Worm (Caenorhabditis elegans): ENCODE results near the gene R11D1.13.

Gene R11D1.13

ce11 chrV:12747856-12748255, 20.9 kb downstream of the R11D1.13 start, which contains the start of gene C15C8.5:
Gene C15C8.5 (plus strand): TSS chrV:12748007.
- TF ChIP-seq lin-11 (tag; optimal IDR thresholded peaks at IDR 0.05) (no peak), nhr-12 (tag; optimal IDR thresholded peaks at IDR 0.05) (no peak), ztf-4 (tag; optimal IDR thresholded peaks at IDR 0.05) (no peak), elt-1 (tag; optimal IDR thresholded peaks at IDR 0.05) (no peak), ztf-1 (GFP tag; conservative IDR thresholded peaks at IDR 0.05) (no peak), R02D3.7 (tag; optimal IDR thresholded peaks at IDR 0.05) (no peak), nhr-10 (tag; optimal IDR thresholded peaks at IDR 0.05) (no peak), skn-1 (tag; optimal IDR thresholded peaks at IDR 0.05) (no peak), lin-13 (GFP tag; optimal IDR thresholded peaks at IDR 0.05) (no peak), unc-62 (GFP tag; optimal IDR thresholded peaks at IDR 0.05) (no peak), nhr-25 (tag; optimal IDR thresholded peaks at IDR 0.05) (no peak), fos-1 (tag; optimal IDR thresholded peaks at IDR 0.05) (no peak), egl-27 (tag; optimal IDR thresholded peaks at IDR 0.05) (no peak)

ce11 chrV:12749558-12749957, 22.6 kb downstream of the R11D1.13 start:
- TF ChIP-seq dmd-4 (tag; optimal IDR thresholded peaks at IDR 0.05) (no peak), Y55F3AM.14 (GFP tag; optimal IDR thresholded peaks at IDR 0.05) (no peak), nhr-11 (tag; optimal IDR thresholded peaks at IDR 0.05) (no peak), sma-3 (GFP tag; optimal IDR thresholded peaks at IDR 0.05) (no peak), lin-13 (GFP tag; optimal IDR thresholded peaks at IDR 0.05) (no peak), ceh-16 (tag; optimal IDR thresholded peaks at IDR 0.05) (no peak), F13H6.1 (tag; optimal IDR thresholded peaks at IDR 0.05) (no peak), snpc-4 (tag; optimal IDR thresholded peaks at IDR 0.05) (no peak), ztf-4 (tag; optimal IDR thresholded peaks at IDR 0.05) (no peak), nhr-6 (tag; optimal IDR thresholded peaks at IDR 0.05) (no peak), unc-62 (GFP tag; optimal IDR thresholded peaks at IDR 0.05) (no peak), sma-9 (GFP tag; optimal IDR thresholded peaks at IDR 0.05) (no peak), sma-9 (tag; optimal IDR thresholded peaks at IDR 0.05) (no peak), nhr-237 (tag; optimal IDR thresholded peaks at IDR 0.05) (no peak), nhr-23 (tag; optimal IDR thresholded peaks at IDR 0.05) (no peak), zag-1 (tag; optimal IDR thresholded peaks at IDR 0.05) (no peak)

ce11 chrV:12751495-12752050, 24.6 kb downstream of the R11D1.13 start, which contains the start of gene C15C8.6:
Gene C15C8.6 (minus strand): TSS chrV:12751545.
- TF ChIP-seq sma-9 (GFP tag; optimal IDR thresholded peaks at IDR 0.05) (no peak), sma-9 (tag; optimal IDR thresholded peaks at IDR 0.05) (no peak), nhr-237 (tag; optimal IDR thresholded peaks at IDR 0.05) (no peak), sma-3 (GFP tag; optimal IDR thresholded peaks at IDR 0.05) (no peak), gmeb-1 (tag; optimal IDR thresholded peaks at IDR 0.05) (no peak), nhr-23 (tag; optimal IDR thresholded peaks at IDR 0.05) (no peak), ztf-1 (GFP tag; conservative IDR thresholded peaks at IDR 0.05) (no peak), sem-4 (tag; optimal IDR thresholded peaks at IDR 0.05) (no peak)

ce11 chrV:12752407-12752806, 25.5 kb downstream of the R11D1.13 start, which contains the start of gene C15C8.8:
Gene C15C8.8 (minus strand): TSS chrV:12752507.
- TF ChIP-seq mbf-1 (tag; optimal IDR thresholded peaks at IDR 0.05) (no peak), lin-13 (GFP tag; optimal IDR thresholded peaks at IDR 0.05) (no peak), ztf-4 (tag; optimal IDR thresholded peaks at IDR 0.05) (no peak), ZK546.5 (tag; optimal IDR thresholded peaks at IDR 0.05) (no peak), Y55F3AM.14 (GFP tag; optimal IDR thresholded peaks at IDR 0.05) (no peak), R02D3.7 (tag; optimal IDR thresholded peaks at IDR 0.05) (no peak), unc-39 (tag; optimal IDR thresholded peaks at IDR 0.05) (no peak), blmp-1 (tag; optimal IDR thresholded peaks at IDR 0.05; ENCODE audit: insufficient read depth) (no peak)

ce11 chrV:12754839-12755238, 27.9 kb downstream of the R11D1.13 start, which contains the start of gene gpa-13:
Gene gpa-13 (minus strand): TSS chrV:12754939.
- TF ChIP-seq fos-1 (tag; optimal IDR thresholded peaks at IDR 0.05): no peak
- TF ChIP-seq elt-1 (tag; optimal IDR thresholded peaks at IDR 0.05): no peak
- TF ChIP-seq blmp-1 (tag; optimal IDR thresholded peaks at IDR 0.05; ENCODE audit: insufficient read depth): no peak
- no peak for TF ChIP-seq unc-39 (tag; optimal IDR thresholded peaks at IDR 0.05)
- TF ChIP-seq dmd-4 (tag; optimal IDR thresholded peaks at IDR 0.05): no peak
- TF ChIP-seq elt-3 (tag; optimal IDR thresholded peaks at IDR 0.05): no peak
- TF ChIP-seq skn-1 (tag; optimal IDR thresholded peaks at IDR 0.05): no peak
- no peak for TF ChIP-seq peb-1 (tag; optimal IDR thresholded peaks at IDR 0.05)
- TF ChIP-seq nhr-12 (tag; optimal IDR thresholded peaks at IDR 0.05): no peak
- no peak for TF ChIP-seq unc-55 (GFP tag; optimal IDR thresholded peaks at IDR 0.05)
- no peak for TF ChIP-seq egl-27 (tag; optimal IDR thresholded peaks at IDR 0.05)
- no peak for TF ChIP-seq mdl-1 (tag; optimal IDR thresholded peaks at IDR 0.05)
- no peak for TF ChIP-seq sma-3 (GFP tag; optimal IDR thresholded peaks at IDR 0.05)
- no peak for TF ChIP-seq aly-2 (tag; optimal IDR thresholded peaks at IDR 0.05)
- no peak for TF ChIP-seq gmeb-1 (tag; optimal IDR thresholded peaks at IDR 0.05)
- no peak for TF ChIP-seq nhr-21 (tag; optimal IDR thresholded peaks at IDR 0.05)
- no peak for TF ChIP-seq unc-62 (GFP tag; optimal IDR thresholded peaks at IDR 0.05)
- no peak for TF ChIP-seq nhr-129 (tag; optimal IDR thresholded peaks at IDR 0.05)
